Fruit fly (Drosophila melanogaster): ENCODE data around the gene SH3PX1.

SH3PX1 gene

DNA sequence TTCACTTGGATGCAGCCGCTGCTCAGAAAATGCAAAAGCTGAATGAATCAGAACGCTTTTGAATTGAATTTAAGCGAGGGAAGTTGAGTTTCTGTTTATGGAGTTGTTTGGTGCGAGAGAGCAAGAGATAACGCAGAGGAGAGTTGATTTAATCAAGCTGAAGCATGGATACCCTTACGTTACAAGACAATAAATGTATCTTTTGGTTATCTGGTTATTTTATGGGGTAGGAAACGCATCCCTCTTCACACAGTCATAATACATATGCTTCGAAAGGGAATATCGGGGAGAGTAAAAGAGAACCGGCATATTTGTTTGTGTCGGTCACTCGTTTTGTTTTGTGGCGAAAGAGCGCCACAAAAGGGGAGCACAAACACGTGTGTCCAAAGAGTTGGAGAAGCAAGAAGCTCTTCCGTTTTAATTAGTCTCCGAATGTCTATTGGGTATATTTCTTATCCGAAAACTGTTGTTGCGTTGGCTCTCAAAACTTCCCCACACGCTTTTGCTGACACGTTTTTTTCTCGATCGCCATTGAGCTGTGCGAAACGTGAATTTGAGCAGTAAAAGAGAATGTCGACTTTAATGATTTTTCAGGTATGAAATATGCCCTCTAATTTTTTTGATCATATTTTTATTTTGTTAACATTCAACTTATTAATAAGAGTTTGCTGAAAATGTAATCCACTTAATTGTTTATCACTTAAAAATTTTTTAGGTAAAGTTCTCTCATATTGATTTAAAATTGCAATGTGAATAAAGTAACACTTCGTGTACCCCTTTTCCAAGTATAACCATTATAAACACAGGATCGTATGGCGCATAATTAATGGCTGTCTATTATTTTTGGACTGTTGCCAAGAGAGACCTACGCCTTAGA, 16.7 kb downstream of the SH3PX1 start, which contains the start of gene Prps (continued):
- TF ChIP-seq CG32006 (GFP tag; optimal IDR thresholded peaks at IDR 0.05) (peak; percentile 70), ss (GFP tag; optimal IDR thresholded peaks at IDR 0.05) (peak; percentile 84 to 86), CG6276 (GFP tag; optimal IDR thresholded peaks at IDR 0.05) (no peak), CG31627 (GFP tag; optimal IDR thresholded peaks at IDR 0.05) (peak; percentile 83), CG10631 (GFP tag; optimal IDR thresholded peaks at IDR 0.05) (no peak), Sox14 (GFP tag; optimal IDR thresholded peaks at IDR 0.05) (peak; percentile 82), achi (GFP tag; optimal IDR thresholded peaks at IDR 0.05) (peak; percentile 78), spab (GFP tag; optimal IDR thresholded peaks at IDR 0.05) (peak; percentile 67), CG8319 (GFP tag; optimal IDR thresholded peaks at IDR 0.05) (peak; percentile 70), esn (GFP tag; optimal IDR thresholded peaks at IDR 0.05) (peak; percentile 91)

DNA sequence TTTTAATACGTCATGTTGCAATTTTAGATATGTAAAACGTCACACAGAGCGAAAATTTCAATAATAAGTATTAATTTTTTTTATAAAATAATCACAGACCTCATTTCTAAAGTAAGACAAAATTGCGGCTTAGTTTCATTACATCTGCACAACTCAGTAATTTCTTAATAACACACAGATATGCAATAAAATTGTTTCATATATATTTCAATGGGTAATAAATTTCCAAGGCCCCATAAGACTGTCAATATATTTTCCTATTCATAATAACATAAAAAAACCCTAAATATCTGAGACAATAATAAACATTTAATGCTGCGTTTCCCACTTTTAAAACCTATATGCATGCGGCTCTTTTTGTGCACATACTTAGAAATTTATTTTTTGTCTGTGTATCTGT, 18.0 kb downstream of the SH3PX1 start:
- TF ChIP-seq CG1621 (tag; optimal IDR thresholded peaks at IDR 0.05) = no peak
- TF ChIP-seq Sox102F (GFP tag; optimal IDR thresholded peaks at IDR 0.05) = no peak
- peak; percentile 77 for TF ChIP-seq Eip78C (GFP tag)
- TF ChIP-seq CG6808 (GFP tag; optimal IDR thresholded peaks at IDR 0.05) = no peak
- TF ChIP-seq spab (GFP tag; optimal IDR thresholded peaks at IDR 0.05) = peak; percentile 20
- TF ChIP-seq Ets96B (tag; optimal IDR thresholded peaks at IDR 0.05) = peak; percentile 21
- TF ChIP-seq salr (GFP tag; optimal IDR thresholded peaks at IDR 0.05) = peak in 1 of 2 experiments; percentile 28
- TF ChIP-seq cyc (GFP tag; optimal IDR thresholded peaks at IDR 0.05) = no peak
- TF ChIP-seq Met (GFP tag; optimal IDR thresholded peaks at IDR 0.05) = peak; percentile 54
- peak; percentile 47 for TF ChIP-seq acj6 (GFP tag; optimal IDR thresholded peaks at IDR 0.05)
- TF ChIP-seq pdm3 (GFP tag; optimal IDR thresholded peaks at IDR 0.05) = peak; percentile 16
- 0 out of 2 replicates have a peak, but pooled peaks have one; percentile 23 for TF ChIP-seq Gug (GFP tag; IDR thresholded peaks at IDR 0.05)
- TF ChIP-seq CG15336 (GFP tag; IDR thresholded peaks at IDR 0.05) = peak; percentile 34
- TF ChIP-seq net (GFP tag; optimal IDR thresholded peaks at IDR 0.05) = peak; percentile 18
- peak; percentile 72 for TF ChIP-seq CG32006 (GFP tag; optimal IDR thresholded peaks at IDR 0.05)
- no peak for TF ChIP-seq vri (GFP tag; optimal IDR thresholded peaks at IDR 0.05)
- TF ChIP-seq achi (GFP tag; optimal IDR thresholded peaks at IDR 0.05) = peak; percentile 48
- TF ChIP-seq esn (GFP tag; optimal IDR thresholded peaks at IDR 0.05) = peak; percentile 59
- no peak for TF ChIP-seq Lpt (GFP tag; optimal IDR thresholded peaks at IDR 0.05)
- no peak for TF ChIP-seq Blimp-1 (GFP tag; optimal IDR thresholded peaks at IDR 0.05)
- TF ChIP-seq dsx (GFP tag; optimal IDR thresholded peaks at IDR 0.05; ENCODE audit: poor library complexity, severe bottlenecking) = peak; percentile 12
- no peak for TF ChIP-seq fd59A (GFP tag; optimal IDR thresholded peaks at IDR 0.05)
- peak; percentile 75 for TF ChIP-seq svp (GFP tag)
- peak; percentile 2 for TF ChIP-seq Hr39 (GFP tag; optimal IDR thresholded peaks at IDR 0.05)
- TF ChIP-seq ss (GFP tag; optimal IDR thresholded peaks at IDR 0.05) = no peak
- TF ChIP-seq CG8119 (GFP tag; IDR thresholded peaks at IDR 0.05) = peak; percentile 45; the same call in 1 of the 3 replicates
- peak; percentile 28; the same call in 1 of the 3 replicates for TF ChIP-seq eg (GFP tag; IDR thresholded peaks at IDR 0.05)
- peak; percentile 39 for TF ChIP-seq lz (GFP tag; optimal IDR thresholded peaks at IDR 0.05)
- TF ChIP-seq Smox (GFP tag; optimal IDR thresholded peaks at IDR 0.05) = peak; percentile 18
- 0 out of 3 replicates have a peak, but pooled peaks have one; percentile 32 for TF ChIP-seq CG6163 (GFP tag; IDR thresholded peaks at IDR 0.05)
- TF ChIP-seq OdsH (GFP tag; optimal IDR thresholded peaks at IDR 0.05) = peak; percentile 55
- TF ChIP-seq CG10631 (GFP tag; optimal IDR thresholded peaks at IDR 0.05) = peak; percentile 47
- peak; percentile 22 for TF ChIP-seq CG6276 (GFP tag; optimal IDR thresholded peaks at IDR 0.05)
- TF ChIP-seq CG11762 (GFP tag; optimal IDR thresholded peaks at IDR 0.05; ENCODE audit: insufficient read depth) = peak; percentile 9
- peak; percentile 16 for TF ChIP-seq Sox14 (GFP tag; optimal IDR thresholded peaks at IDR 0.05)
- no peak for TF ChIP-seq Eip93F (GFP tag; optimal IDR thresholded peaks at IDR 0.05)
- peak; percentile 18 for TF ChIP-seq CG8319 (GFP tag; optimal IDR thresholded peaks at IDR 0.05)
- no peak for TF ChIP-seq Sox15 (GFP tag; optimal IDR thresholded peaks at IDR 0.05)
- TF ChIP-seq Hr4 (GFP tag; optimal IDR thresholded peaks at IDR 0.05) = peak; percentile 71
- no peak for TF ChIP-seq CG6792 (GFP tag; optimal IDR thresholded peaks at IDR 0.05)
- TF ChIP-seq CG3032 (tag; optimal IDR thresholded peaks at IDR 0.05) = peak; percentile 41
- no peak for TF ChIP-seq Ets21C (GFP tag; optimal IDR thresholded peaks at IDR 0.05)
- TF ChIP-seq Eip75B (GFP tag; optimal IDR thresholded peaks at IDR 0.05) = peak; percentile 21
- peak; percentile 33 for TF ChIP-seq CG34406 (GFP tag; optimal IDR thresholded peaks at IDR 0.05)
- TF ChIP-seq CG4318 (GFP tag; optimal IDR thresholded peaks at IDR 0.05) = peak; percentile 30
